Worm (Caenorhabditis elegans) whole organism, L4 larva: ENCODE results near the gene T01H3.5.
A peak's percentile ranks its signal among the peaks of the same experiment; 100 is the strongest.

Experiments
- F44E2.7 ChIP-seq: fragments of 200-800 bp; sonication (Bioruptor generic); IDR thresholded peaks from 2 replicates; pipeline ENCODE4 v2.1.2; 2022; ENCODE audit warnings: missing genetic modification characterization, missing compliant biosample characterization
- F49E8.2 ChIP-seq: sonication (generic microtip); optimal IDR thresholded peaks from 2 replicates; lab custom pipeline; 2016; ENCODE audit warnings: missing compliant biosample characterization, mild to moderate bottlenecking, missing genetic modification characterization, borderline replicate concordance
- T20F7.1 ChIP-seq: fragments of 200-800 bp; sonication (Bioruptor generic); optimal IDR thresholded peaks from 2 replicates; lab custom pipeline; 2018; ENCODE audit warnings: mild to moderate bottlenecking, missing genetic modification characterization, missing compliant biosample characterization
- Y48G9A.11 ChIP-seq: fragments of 200-800 bp; sonication (Bioruptor generic); IDR thresholded peaks from 2 replicates; pipeline ENCODE4 v1.3.6; 2022; ENCODE audit warnings: missing genetic modification reagents, missing genetic modification characterization, missing compliant biosample characterization
- ZK546.5 ChIP-seq, 2 experiments: sonication (generic microtip); optimal IDR thresholded peaks; 2 replicates each; lab custom pipeline; 2017; ENCODE audit warnings: missing biosample characterization in 2 of 2, missing genetic modification characterization in 2 of 2
- aha-1 ChIP-seq: fragments of 150-350 bp; peaks from one replicate; lab custom pipeline; 2014; ENCODE audit warnings: missing biosample characterization, missing genetic modification characterization
- ama-1 ChIP-seq: fragments of 150-350 bp; optimal IDR thresholded peaks from 2 replicates; lab custom pipeline; 2014; ENCODE audit warnings: inconsistent platforms, mixed read lengths
- arid-1 ChIP-seq: fragments of 200-800 bp; sonication (Bioruptor generic); conservative IDR thresholded peaks from 2 replicates; pipeline ENCODE4 v1.3.6; 2022; ENCODE audit warnings: missing genetic modification reagents, missing genetic modification characterization, missing compliant biosample characterization
- daf-8 ChIP-seq: fragments of 200-800 bp; sonication (Bioruptor generic); IDR thresholded peaks from 2 replicates; pipeline ENCODE4 v1.3.6; 2022; ENCODE audit warnings: missing genetic modification characterization, missing compliant biosample characterization
- dmd-9 ChIP-seq: fragments of 200-800 bp; sonication (Bioruptor generic); IDR thresholded peaks from 2 replicates; pipeline ENCODE4 v1.3.6; 2022; ENCODE audit warnings: missing genetic modification reagents, missing genetic modification characterization, missing compliant biosample characterization
- dve-1 ChIP-seq: sonication (generic microtip); optimal IDR thresholded peaks from 2 replicates; lab custom pipeline; 2017; ENCODE audit warnings: antibody characterized with exemption, mild to moderate bottlenecking, missing genetic modification characterization, missing compliant biosample characterization; ENCODE audit not compliant: insufficient read depth
- fkh-10 ChIP-seq: fragments of 150-350 bp; optimal IDR thresholded peaks from 2 replicates; lab custom pipeline; 2014; ENCODE audit warnings: missing biosample characterization, missing genetic modification reagents, missing genetic modification characterization
- hlh-30 ChIP-seq: sonication (generic microtip); optimal IDR thresholded peaks from 2 replicates; lab custom pipeline; 2017; ENCODE audit warnings: antibody characterized with exemption, mild to moderate bottlenecking, missing genetic modification characterization, missing compliant biosample characterization; ENCODE audit not compliant: insufficient read depth
- jun-1 ChIP-seq: fragments of 150-350 bp; optimal IDR thresholded peaks from 2 replicates; lab custom pipeline; 2014; ENCODE audit warnings: missing biosample characterization, missing genetic modification reagents, missing genetic modification characterization
- lin-1 ChIP-seq: fragments of 200-800 bp; sonication (Bioruptor generic); IDR thresholded peaks from 2 replicates; pipeline ENCODE4 v1.3.6; 2022; ENCODE audit warnings: missing genetic modification reagents, missing genetic modification characterization, missing compliant biosample characterization
- lin-15B ChIP-seq: fragments of 150-350 bp; sonication (generic microtip); optimal IDR thresholded peaks from 3 replicates; lab custom pipeline; 2014; ENCODE audit warnings: missing biosample characterization, missing genetic modification characterization
- lin-38 ChIP-seq: fragments of 200-800 bp; sonication (Bioruptor generic); IDR thresholded peaks from 2 replicates; pipeline ENCODE4 v1.3.6; 2022; ENCODE audit warnings: missing genetic modification reagents, missing genetic modification characterization, missing compliant biosample characterization
- lsy-2 ChIP-seq, 2 experiments: fragments of 150-350 bp in 1 of 2; sonication (generic microtip) in 1 of 2; optimal IDR thresholded peaks; 2 replicates each; lab custom pipeline; 2014 to 2017; ENCODE audit warnings: missing biosample characterization in 2 of 2, missing genetic modification characterization in 2 of 2
- madf-9 ChIP-seq: fragments of 200-800 bp; sonication (Bioruptor generic); conservative IDR thresholded peaks from 2 replicates; pipeline ENCODE4 v1.3.6; 2022; ENCODE audit warnings: missing genetic modification reagents, missing genetic modification characterization, missing compliant biosample characterization
- mdl-1 ChIP-seq, 2 experiments: fragments of 150-350 bp in 1 of 2; sonication (generic microtip) in 1 of 2; optimal IDR thresholded peaks; 2 replicates each; lab custom pipeline; 2014 to 2017; ENCODE audit warnings: missing biosample characterization in 2 of 2, missing genetic modification characterization in 2 of 2
- mdt-29 ChIP-seq: fragments of 200-800 bp; sonication (Bioruptor generic); IDR thresholded peaks from 2 replicates; pipeline ENCODE4 v1.3.6; 2022; ENCODE audit warnings: missing genetic modification reagents, missing genetic modification characterization, missing compliant biosample characterization
- mep-1 ChIP-seq: fragments of 150-350 bp; sonication (generic microtip); optimal IDR thresholded peaks from 3 replicates; lab custom pipeline; 2014; ENCODE audit warnings: missing biosample characterization, missing genetic modification characterization
- nhr-102 ChIP-seq: sonication (generic microtip); optimal IDR thresholded peaks from 2 replicates; lab custom pipeline; 2016; ENCODE audit warnings: mild to moderate bottlenecking, missing genetic modification characterization, moderate library complexity, missing compliant biosample characterization
- nhr-237 ChIP-seq: sonication (generic microtip); optimal IDR thresholded peaks from 2 replicates; lab custom pipeline; 2017; ENCODE audit warnings: missing biosample characterization, missing genetic modification characterization
- nhr-25 ChIP-seq: sonication (generic microtip); optimal IDR thresholded peaks from 2 replicates; lab custom pipeline; 2017; ENCODE audit warnings: missing genetic modification characterization, mild to moderate bottlenecking, missing compliant biosample characterization, antibody characterized with exemption, moderate library complexity, borderline replicate concordance; ENCODE audit not compliant: insufficient read depth
- nhr-42 ChIP-seq: fragments of 200-800 bp; sonication (Bioruptor generic); IDR thresholded peaks from 2 replicates; pipeline ENCODE4 v1.3.6; 2022; ENCODE audit warnings: missing genetic modification characterization, missing compliant biosample characterization
- nhr-6 ChIP-seq: fragments of 150-350 bp; optimal IDR thresholded peaks from 2 replicates; lab custom pipeline; 2014; ENCODE audit warnings: missing biosample characterization, missing genetic modification characterization
- nhr-77 ChIP-seq: fragments of 150-350 bp; optimal IDR thresholded peaks from 2 replicates; lab custom pipeline; 2014; ENCODE audit warnings: missing biosample characterization, missing genetic modification characterization
- pha-4 ChIP-seq, 2 experiments: fragments of 150-350 bp in 1 of 2; fragments of 200-800 bp in 1 of 2; sonication (Bioruptor generic) in 1 of 2; IDR thresholded peaks in 1 of 2; optimal IDR thresholded peaks in 1 of 2; 2 replicates each; pipeline versions ENCODE4 v1.3.6 to Lab custom; 2014 to 2022; ENCODE audit warnings: missing genetic modification characterization in 2 of 2, missing genetic modification reagents in 2 of 2, missing biosample characterization in 1 of 2, missing compliant biosample characterization in 1 of 2
- php-3 ChIP-seq: fragments of 200-800 bp; sonication (Bioruptor generic); IDR thresholded peaks from 2 replicates; pipeline ENCODE4 v1.3.6; 2022; ENCODE audit warnings: missing genetic modification reagents, missing genetic modification characterization, missing compliant biosample characterization
- pqm-1 ChIP-seq: sonication (generic microtip); optimal IDR thresholded peaks from 2 replicates; lab custom pipeline; 2017; ENCODE audit warnings: missing biosample characterization, missing genetic modification characterization
- spr-1 ChIP-seq: sonication (generic microtip); optimal IDR thresholded peaks from 2 replicates; lab custom pipeline; 2016; ENCODE audit warnings: mild to moderate bottlenecking, missing genetic modification characterization, missing compliant biosample characterization
- tag-97 ChIP-seq: fragments of 200-800 bp; sonication (Bioruptor generic); IDR thresholded peaks from 2 replicates; pipeline ENCODE4 v1.3.6; 2022; ENCODE audit warnings: missing genetic modification characterization, missing compliant biosample characterization
- unc-62 ChIP-seq, 3 experiments: fragments of 150-350 bp in 1 of 3; sonication (generic microtip); optimal IDR thresholded peaks in 2 of 3; peaks in 1 of 3; 1 replicate in 1 of 3; 2 replicates in 2 of 3; lab custom pipeline; 2014 to 2017; ENCODE audit warnings: missing biosample characterization in 3 of 3, missing genetic modification characterization in 3 of 3, missing genetic modification reagents in 3 of 3, missing genotype in 1 of 3
- zag-1 ChIP-seq: fragments of 150-350 bp; optimal IDR thresholded peaks from 2 replicates; lab custom pipeline; 2014; ENCODE audit warnings: missing biosample characterization, missing genetic modification characterization
- zip-2 ChIP-seq: fragments of 150-350 bp; optimal IDR thresholded peaks from 2 replicates; lab custom pipeline; 2014; ENCODE audit warnings: missing biosample characterization, missing genetic modification characterization

Gene T01H3.5

DNA sequence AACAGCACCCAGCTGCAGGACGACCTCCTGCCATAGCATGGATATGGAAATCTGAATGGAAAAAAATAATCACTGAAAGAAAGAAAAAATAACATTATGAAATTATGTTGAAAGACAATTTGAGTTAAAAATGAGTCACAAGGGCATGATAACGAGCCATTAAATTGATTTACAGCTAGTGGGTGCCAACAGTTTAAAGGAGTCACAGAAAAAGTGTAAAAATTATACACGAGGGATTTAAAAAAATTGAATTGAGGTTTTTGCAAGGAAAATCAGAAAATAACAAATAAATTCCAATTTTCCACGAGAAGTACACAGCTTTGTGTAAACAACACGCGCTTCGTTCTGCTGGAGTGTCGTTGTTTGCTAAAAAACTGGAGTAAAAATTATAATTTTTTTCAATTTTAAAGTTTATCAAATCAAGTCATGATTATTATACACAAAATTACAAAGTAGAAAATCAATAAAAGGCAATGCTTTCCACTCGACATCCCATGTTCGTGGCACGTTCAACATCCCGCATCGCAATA, 5.5 kb upstream of the T01H3.5 start, which contains the start of gene T01H3.3 (continued):
- TF ChIP-seq fkh-10 (no peak), daf-8 (GFP tag; lab: Robert Waterston, UW) (no peak), lin-1 (GFP tag; lab: Robert Waterston, UW) (no peak), madf-9 (no peak)

DNA sequence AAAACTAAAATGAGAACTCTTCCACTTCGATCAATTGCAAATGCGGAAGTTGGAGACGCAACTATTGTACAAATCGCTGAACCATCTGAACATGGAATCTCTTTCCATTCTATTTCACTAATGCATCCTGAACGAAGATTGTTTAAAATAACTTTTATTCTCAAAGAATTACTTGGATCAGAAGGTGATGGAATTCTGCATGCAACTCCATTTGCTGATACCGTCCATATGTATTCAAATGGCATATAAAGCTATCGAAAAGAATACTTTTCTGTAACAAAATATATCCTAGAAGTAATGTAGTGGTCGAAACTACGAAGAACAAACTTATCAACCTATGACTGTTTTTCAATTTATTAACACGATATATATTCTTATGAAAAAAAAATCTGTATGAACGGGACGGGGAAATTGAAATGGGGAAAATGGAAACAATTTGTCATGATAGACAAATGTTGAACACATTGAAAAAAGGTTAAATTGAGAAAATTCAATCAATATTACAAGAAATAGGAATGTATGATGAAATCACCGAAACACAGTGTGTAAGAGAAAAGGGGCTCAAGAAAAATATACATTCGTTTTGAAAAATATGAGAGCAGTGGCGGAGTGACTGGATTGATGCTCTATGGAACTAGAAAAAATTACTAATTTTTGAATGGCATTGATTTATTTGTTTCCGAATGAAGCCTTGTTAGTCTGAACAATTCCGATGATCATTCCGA, 1.5 kb upstream of the T01H3.5 start, which contains the start of gene T01H3.2:
Gene T01H3.2 (minus strand): TSS at position 251 of the 725 bp plus-strand sequence.
- TF ChIP-seq T20F7.1 (GFP tag; lab: Kevin White, UChicago) (peak; percentile 71), aha-1 (tag; lab: Kevin White, UChicago) (no peak), mdl-1 (tag; optimal IDR thresholded peaks at IDR 0.05; lab: Kevin White, UChicago) (no peak), jun-1 (no peak), zip-2 (tag; lab: Kevin White, UChicago) (no peak), hlh-30 (no peak), mdt-29 (GFP tag; lab: Robert Waterston, UW) (0 out of 2 replicates have a peak, but pooled peaks have one; percentile 20), F49E8.2 (tag; lab: Kevin White, UChicago) (no peak), unc-62 (GFP tag; optimal IDR thresholded peaks at IDR 0.05 in 1 of 2; lab: Kevin White, UChicago) (peak in 1 of 2 experiments; percentile 96), unc-62 (tag; optimal IDR thresholded peaks at IDR 0.05; lab: Kevin White, UChicago) (no peak), nhr-42 (GFP tag; lab: Robert Waterston, UW) (no peak), tag-97 (GFP tag; lab: Robert Waterston, UW) (no peak), spr-1 (peak; percentile 27), mep-1 (tag; lab: Kevin White, UChicago) (peak; percentile 26), dmd-9 (GFP tag; lab: Robert Waterston, UW) (no peak), nhr-237 (tag; lab: Kevin White, UChicago) (no peak), php-3 (no peak; the same call in 1 of the 2 replicates), nhr-77 (tag; lab: Kevin White, UChicago) (no peak), pha-4 (GFP tag; IDR thresholded peaks at IDR 0.05; lab: Robert Waterston, UW) (no peak), pha-4 (tag; optimal IDR thresholded peaks at IDR 0.05; lab: Kevin White, UChicago) (no peak), lsy-2 (tag; optimal IDR thresholded peaks at IDR 0.05; lab: Kevin White, UChicago) (peak in 1 of 2 experiments; percentile 39), lin-38 (peak; percentile 52), arid-1 (GFP tag; lab: Robert Waterston, UW) (no peak), ZK546.5 (tag; optimal IDR thresholded peaks at IDR 0.05; lab: Kevin White, UChicago) (no peak), lin-15B (tag; lab: Kevin White, UChicago) (no peak), nhr-102 (tag; lab: Kevin White, UChicago) (peak; percentile 53), nhr-6 (tag; lab: Kevin White, UChicago) (no peak), dve-1 (tag; lab: Kevin White, UChicago) (peak; percentile 37), pqm-1 (no peak), nhr-25 (no peak), zag-1 (tag; lab: Kevin White, UChicago) (no peak), F44E2.7 (GFP tag; lab: Robert Waterston, UW) (no peak), ama-1 (lab: Kevin White, UChicago) (peak; percentile 27), Y48G9A.11 (GFP tag; lab: Robert Waterston, UW) (0 out of 2 replicates have a peak, but pooled peaks have one; percentile 38)
